Fruit fly (Drosophila melanogaster): ENCODE results near the gene Cpr76Ba.

The Cpr76Ba gene

DNA sequence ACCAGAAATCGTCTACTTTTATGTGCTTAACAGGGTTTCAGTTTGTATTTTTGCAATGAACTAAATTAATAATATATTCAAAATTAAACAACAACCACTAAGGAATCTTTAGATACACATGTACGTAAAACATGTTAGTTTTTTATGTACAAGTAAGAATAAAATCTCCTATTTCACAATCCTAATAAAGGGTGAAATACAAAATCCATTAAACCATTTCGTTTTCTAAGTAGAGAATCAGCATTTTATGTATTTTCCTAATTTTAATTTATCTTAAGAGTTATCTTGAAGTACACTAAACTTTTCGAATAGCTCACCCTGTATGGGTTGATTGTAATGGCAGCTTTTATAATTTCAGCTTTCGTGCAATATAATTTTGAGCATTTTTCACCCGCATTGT lies 43.6 kb upstream of the Cpr76Ba start (continued):
- peak; percentile 32 for TF ChIP-seq spab (GFP tag; optimal IDR thresholded peaks at IDR 0.05)
- TF ChIP-seq Sox102F (GFP tag; optimal IDR thresholded peaks at IDR 0.05) = peak; percentile 74
- peak; percentile 67 for TF ChIP-seq Hr39 (GFP tag; optimal IDR thresholded peaks at IDR 0.05)
- no peak for TF ChIP-seq CG9139 (GFP tag; optimal IDR thresholded peaks at IDR 0.05)
- peak; percentile 70 for TF ChIP-seq CG10631 (GFP tag; optimal IDR thresholded peaks at IDR 0.05)
- peak; percentile 42 for TF ChIP-seq cyc (GFP tag; optimal IDR thresholded peaks at IDR 0.05)
- peak; percentile 87 for TF ChIP-seq CG34406 (GFP tag; optimal IDR thresholded peaks at IDR 0.05)
- TF ChIP-seq achi (GFP tag; optimal IDR thresholded peaks at IDR 0.05) = peak; percentile 84
- TF ChIP-seq lz (GFP tag; optimal IDR thresholded peaks at IDR 0.05) = peak; percentile 81
- no peak for TF ChIP-seq CG1621 (tag; optimal IDR thresholded peaks at IDR 0.05)
- TF ChIP-seq net (GFP tag; optimal IDR thresholded peaks at IDR 0.05) = peak; percentile 88
- TF ChIP-seq Hr4 (GFP tag; optimal IDR thresholded peaks at IDR 0.05) = peak; percentile 88
- TF ChIP-seq eg (GFP tag; IDR thresholded peaks at IDR 0.05) = peak; percentile 84
- TF ChIP-seq esn (GFP tag; optimal IDR thresholded peaks at IDR 0.05) = peak; percentile 90

dm6 chr3L:19560695-19561246 lies 42.6 kb upstream of the Cpr76Ba start:
- TF ChIP-seq CG3919 (GFP tag; optimal IDR thresholded peaks at IDR 0.05) (peak; percentile 99), OdsH (GFP tag; optimal IDR thresholded peaks at IDR 0.05) (peak; percentile 98), achi (GFP tag; optimal IDR thresholded peaks at IDR 0.05) (peak; percentile 98), Lpt (GFP tag; optimal IDR thresholded peaks at IDR 0.05) (peak; percentile 98), eg (GFP tag; IDR thresholded peaks at IDR 0.05) (peak; percentile 99), Eip75B (GFP tag; optimal IDR thresholded peaks at IDR 0.05) (peak; percentile 99), CG11902 (GFP tag; optimal IDR thresholded peaks at IDR 0.05) (peak; percentile 97), net (GFP tag; optimal IDR thresholded peaks at IDR 0.05) (peak; percentile 99), ss (GFP tag; optimal IDR thresholded peaks at IDR 0.05) (peak; percentile 99), pdm3 (GFP tag; optimal IDR thresholded peaks at IDR 0.05) (peak; percentile 98), Gug (GFP tag; IDR thresholded peaks at IDR 0.05) (peak; percentile 97), CG8119 (GFP tag; IDR thresholded peaks at IDR 0.05) (peak; percentile 99), cyc (GFP tag; optimal IDR thresholded peaks at IDR 0.05) (peak; percentile 98), CG11294 (GFP tag; IDR thresholded peaks at IDR 0.05) (peak; percentile 94), CG9139 (GFP tag; optimal IDR thresholded peaks at IDR 0.05) (peak; percentile 98), Sox102F (GFP tag; optimal IDR thresholded peaks at IDR 0.05) (peak; percentile 99), CG11762 (GFP tag; optimal IDR thresholded peaks at IDR 0.05; ENCODE audit: insufficient read depth) (peak; percentile 97), esn (GFP tag; optimal IDR thresholded peaks at IDR 0.05) (peak; percentile 99), CG34406 (GFP tag; optimal IDR thresholded peaks at IDR 0.05) (peak; percentile 98), topi (GFP tag; optimal IDR thresholded peaks at IDR 0.05) (peak; percentile 99), CG16779 (tag; optimal IDR thresholded peaks at IDR 0.05) (peak; percentile 95), Met (GFP tag; optimal IDR thresholded peaks at IDR 0.05) (peak; percentile 99), dsx (GFP tag; optimal IDR thresholded peaks at IDR 0.05; ENCODE audit: poor library complexity, severe bottlenecking) (peak; percentile 98), CG10669 (GFP tag; optimal IDR thresholded peaks at IDR 0.05) (peak; percentile 98), dac (GFP tag; optimal IDR thresholded peaks at IDR 0.05) (peak; percentile 94), Sox15 (GFP tag; optimal IDR thresholded peaks at IDR 0.05) (peak; percentile 94), spab (GFP tag; optimal IDR thresholded peaks at IDR 0.05) (peak; percentile 98), CG6163 (GFP tag; IDR thresholded peaks at IDR 0.05) (peak; percentile 99), CG6792 (GFP tag; optimal IDR thresholded peaks at IDR 0.05) (peak; percentile 98), Eip78C (GFP tag) (peak; percentile 100), CG6854 (GFP tag; optimal IDR thresholded peaks at IDR 0.05) (peak; percentile 98), lz (GFP tag; optimal IDR thresholded peaks at IDR 0.05) (peak; percentile 98), CG6808 (GFP tag; optimal IDR thresholded peaks at IDR 0.05) (peak; percentile 99), Blimp-1 (GFP tag; optimal IDR thresholded peaks at IDR 0.05) (peak; percentile 94), CG8632 (GFP tag; optimal IDR thresholded peaks at IDR 0.05) (peak; percentile 98), Sox14 (GFP tag; optimal IDR thresholded peaks at IDR 0.05) (peak; percentile 98), CG15336 (GFP tag; IDR thresholded peaks at IDR 0.05) (peak; percentile 99), CG1621 (tag; optimal IDR thresholded peaks at IDR 0.05) (peak; percentile 96), Hr4 (GFP tag; optimal IDR thresholded peaks at IDR 0.05) (peak; percentile 98), Ets21C (GFP tag; optimal IDR thresholded peaks at IDR 0.05) (peak; percentile 96), CG10631 (GFP tag; optimal IDR thresholded peaks at IDR 0.05) (peak; percentile 99), Eip93F (GFP tag; optimal IDR thresholded peaks at IDR 0.05) (peak; percentile 99), CG7368 (GFP tag; optimal IDR thresholded peaks at IDR 0.05) (peak; percentile 97), Hr38 (GFP tag; optimal IDR thresholded peaks at IDR 0.05) (peak; percentile 43), acj6 (GFP tag; optimal IDR thresholded peaks at IDR 0.05) (peak; percentile 99), Ets96B (tag; optimal IDR thresholded peaks at IDR 0.05) (peak; percentile 98)

Measured in whole organism, prepupa.